Fruit fly (Drosophila melanogaster): ENCODE measurements around the gene CG10098.

dm6 chr3R:7142580-7142979 is 18.2 kb downstream of the CG10098 start:
- no peak for TF ChIP-seq CG8478 (optimal IDR thresholded peaks at IDR 0.05)
- TF ChIP-seq CTCF (optimal IDR thresholded peaks at IDR 0.05) = no peak
